Worm (Caenorhabditis elegans): ENCODE measurements around the gene W07G4.1.

The W07G4.1 gene

DNA sequence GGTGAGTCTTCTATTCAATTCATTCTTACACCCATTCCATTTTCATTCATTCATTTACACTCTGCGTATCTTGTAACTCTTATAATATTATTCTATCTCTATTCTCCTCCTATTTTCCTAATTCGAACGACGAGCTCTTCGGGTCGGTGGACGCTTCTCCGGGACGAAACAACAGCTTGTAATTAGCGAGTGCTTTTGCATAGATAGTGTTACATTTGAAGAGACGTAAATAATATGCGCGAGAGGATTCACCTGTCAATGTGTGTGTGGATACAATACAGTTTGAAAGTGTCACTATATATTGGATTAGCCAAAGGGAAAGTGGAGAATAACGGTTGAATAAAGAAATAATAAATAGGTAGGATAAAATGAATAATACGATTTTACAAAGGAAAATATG, 12.7 kb upstream of the W07G4.1 start:
- no peak for TF ChIP-seq ces-1 (GFP tag; optimal IDR thresholded peaks at IDR 0.05)
- no peak for TF ChIP-seq swsn-7 (tag; optimal IDR thresholded peaks at IDR 0.05)
- TF ChIP-seq efl-3 (GFP tag; optimal IDR thresholded peaks at IDR 0.05) = no peak
- TF ChIP-seq hpl-2 (GFP tag; optimal IDR thresholded peaks at IDR 0.05) = no peak
- TF ChIP-seq isw-1 (GFP tag; IDR thresholded peaks at IDR 0.05) = no peak
- TF ChIP-seq mab-9 (GFP tag; IDR thresholded peaks at IDR 0.05) = no peak
- TF ChIP-seq nhr-237 (tag; optimal IDR thresholded peaks at IDR 0.05) = no peak
- no peak for TF ChIP-seq fkh-4 (tag; optimal IDR thresholded peaks at IDR 0.05; ENCODE audit: borderline replicate concordance)
- TF ChIP-seq grh-1 (GFP tag; IDR thresholded peaks at IDR 0.05) = no peak
- no peak for TF ChIP-seq lin-13 (GFP tag; optimal IDR thresholded peaks at IDR 0.05)
- TF ChIP-seq lin-39 (tag; optimal IDR thresholded peaks at IDR 0.05) = no peak
- no peak for TF ChIP-seq egl-13 (tag; optimal IDR thresholded peaks at IDR 0.05)
- TF ChIP-seq hlh-17 (GFP tag; optimal IDR thresholded peaks at IDR 0.05; ENCODE audit: borderline replicate concordance) = no peak
- no peak for TF ChIP-seq rnt-1 (tag; optimal IDR thresholded peaks at IDR 0.05)
- no peak for TF ChIP-seq Y116A8C.19 (tag; optimal IDR thresholded peaks at IDR 0.05; ENCODE audit: borderline replicate concordance)

DNA sequence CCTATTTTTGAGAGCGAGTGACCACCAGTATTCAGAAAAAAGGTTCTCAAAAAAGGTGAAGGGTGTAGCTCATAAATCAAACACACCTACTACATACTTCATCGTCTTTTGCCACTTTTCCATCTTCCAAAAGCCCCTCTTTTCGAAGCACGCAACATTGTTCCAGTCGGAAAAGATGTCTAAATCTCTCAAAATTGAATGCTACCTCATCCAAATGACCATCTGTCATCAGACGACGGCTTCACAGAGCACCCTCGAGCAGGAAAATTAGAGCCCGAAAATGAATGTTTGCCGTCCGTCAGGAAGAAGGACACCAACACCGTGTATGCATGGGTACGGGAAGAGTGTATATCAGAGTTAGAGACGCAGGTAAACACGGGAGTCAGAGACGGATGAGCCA, 11.8 kb upstream of the W07G4.1 start:
- TF ChIP-seq tbx-2 (tag; optimal IDR thresholded peaks at IDR 0.05) (peak; percentile 6), nhr-12 (tag; optimal IDR thresholded peaks at IDR 0.05) (no peak)

DNA sequence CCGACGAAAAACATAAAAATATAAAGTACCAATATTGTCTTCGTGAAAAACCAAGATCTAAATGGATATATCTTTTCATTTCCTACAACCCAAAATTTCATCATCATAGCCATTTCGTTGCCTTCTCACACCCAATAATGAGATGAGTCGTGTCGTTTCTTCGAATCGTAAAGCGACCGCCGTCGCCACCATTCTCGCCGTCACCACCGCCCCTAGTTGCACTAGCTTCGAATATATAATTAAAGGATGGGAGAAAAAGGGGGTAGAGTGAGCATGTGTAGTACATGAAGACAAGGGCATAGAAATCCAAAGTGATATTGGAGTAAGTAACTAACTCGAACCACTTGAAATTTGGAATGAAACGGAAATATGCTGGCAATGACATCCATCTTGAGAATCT, 11.1 kb upstream of the W07G4.1 start:
- TF ChIP-seq unc-30 (tag; optimal IDR thresholded peaks at IDR 0.05) (no peak), lin-14 (GFP tag; optimal IDR thresholded peaks at IDR 0.05) (peak; percentile 9)

DNA sequence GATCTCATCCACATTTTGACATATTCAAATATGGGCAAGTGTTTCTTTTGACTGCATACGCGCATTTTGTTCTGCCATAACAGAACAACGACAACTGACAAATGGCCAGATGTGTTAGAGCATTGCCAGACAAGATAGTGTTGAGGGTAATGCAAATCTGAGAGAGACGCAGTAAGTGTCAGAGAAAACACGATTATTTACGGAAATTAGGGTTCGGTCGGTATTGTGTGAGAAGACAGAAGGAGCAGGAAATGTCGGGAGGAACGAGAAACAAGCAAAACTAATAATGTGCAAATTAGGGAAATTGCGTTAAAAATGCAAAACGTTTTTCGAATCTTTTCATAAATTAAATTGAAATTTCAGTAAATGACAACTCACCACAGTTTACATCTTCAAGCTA, 8.8 kb upstream of the W07G4.1 start:
- peak; percentile 33 for TF ChIP-seq lin-14 (GFP tag; optimal IDR thresholded peaks at IDR 0.05)
- no peak for TF ChIP-seq dpl-1 (GFP tag; optimal IDR thresholded peaks at IDR 0.05)

DNA sequence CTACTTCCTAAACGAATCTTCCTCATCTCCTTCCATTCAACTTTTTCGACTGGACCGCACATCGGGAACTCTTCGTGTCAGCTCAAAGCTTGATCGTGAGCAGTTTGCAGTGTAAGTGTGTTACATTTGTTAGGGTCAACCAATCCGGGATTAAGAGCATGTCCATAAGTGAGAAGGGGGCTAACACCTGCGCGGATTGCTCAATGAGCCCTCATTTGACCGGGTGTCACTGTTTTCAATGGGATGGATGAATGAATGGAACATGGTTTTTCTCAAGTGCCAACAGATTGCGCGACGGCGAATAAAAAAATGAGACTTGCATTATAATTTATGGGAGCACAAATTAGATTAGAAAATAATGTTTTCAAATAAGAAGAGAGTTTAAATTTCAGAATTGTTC, 8.0 kb upstream of the W07G4.1 start:
- TF ChIP-seq skn-1 (tag; optimal IDR thresholded peaks at IDR 0.05) = no peak

DNA sequence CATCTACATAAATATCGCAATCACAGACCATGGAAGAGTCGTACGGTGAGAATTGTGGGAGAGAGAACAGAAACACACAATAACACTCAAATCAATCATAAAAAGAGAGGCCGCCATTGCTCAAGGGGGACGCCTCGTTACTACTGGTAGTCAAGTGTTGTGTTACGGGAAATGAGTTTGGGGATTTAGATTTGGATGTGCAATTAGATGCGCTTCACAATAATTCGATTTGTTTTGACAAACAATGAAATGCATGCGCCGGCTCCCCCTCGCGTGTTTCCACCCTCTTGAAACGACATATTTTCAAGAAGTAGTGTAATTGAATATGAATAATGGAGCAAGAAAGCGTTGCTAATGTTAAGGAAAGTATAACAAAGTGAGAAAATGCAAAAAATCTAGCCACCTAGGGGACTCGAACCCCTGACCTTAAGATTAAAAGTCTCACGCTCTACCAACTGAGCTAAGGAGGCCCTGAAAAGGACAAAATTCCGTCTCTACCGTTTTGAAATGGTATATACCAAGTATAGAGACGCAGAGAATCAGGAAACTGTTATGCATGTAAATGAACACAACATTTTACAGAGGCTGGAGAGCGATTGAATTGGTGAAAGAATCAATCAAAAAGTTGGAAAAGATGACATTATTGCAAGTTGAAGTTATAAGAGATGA, 6.6 kb upstream of the W07G4.1 start:
- TF ChIP-seq lin-35 (GFP tag; optimal IDR thresholded peaks at IDR 0.05) (peak in 1 of 2 experiments; percentile 20), Y116A8C.19 (tag; optimal IDR thresholded peaks at IDR 0.05; ENCODE audit: borderline replicate concordance) (no peak), nhr-85 (tag) (peak; percentile 10), lin-14 (GFP tag; optimal IDR thresholded peaks at IDR 0.05) (peak; percentile 20)

DNA sequence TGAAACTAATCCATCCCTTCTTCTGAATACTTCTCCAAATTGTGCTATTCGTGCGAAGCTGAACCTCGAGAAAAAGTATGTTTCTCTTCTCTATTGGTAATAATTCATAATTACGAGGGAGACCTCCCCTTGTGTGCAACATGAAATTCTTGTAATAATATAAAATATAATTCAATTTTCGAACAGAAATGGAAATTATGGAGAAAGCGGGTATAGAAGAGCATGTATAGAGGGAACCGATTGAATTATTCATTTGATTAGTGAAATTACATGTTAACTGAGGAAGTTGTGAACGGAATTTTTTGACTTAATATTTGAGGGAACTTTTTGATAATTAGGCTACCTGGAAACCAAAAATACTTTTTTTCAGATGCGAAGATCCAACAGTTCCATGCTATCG, 4.5 kb upstream of the W07G4.1 start:
- TF ChIP-seq efl-1 (optimal IDR thresholded peaks at IDR 0.05) = no peak
- peak in 1 of 2 experiments; percentile 58 for TF ChIP-seq efl-1 (GFP tag; optimal IDR thresholded peaks at IDR 0.05 in 1 of 2)
- peak; percentile 52 for TF ChIP-seq unc-86 (tag; optimal IDR thresholded peaks at IDR 0.05)
- no peak for TF ChIP-seq mab-9 (GFP tag; IDR thresholded peaks at IDR 0.05)

DNA sequence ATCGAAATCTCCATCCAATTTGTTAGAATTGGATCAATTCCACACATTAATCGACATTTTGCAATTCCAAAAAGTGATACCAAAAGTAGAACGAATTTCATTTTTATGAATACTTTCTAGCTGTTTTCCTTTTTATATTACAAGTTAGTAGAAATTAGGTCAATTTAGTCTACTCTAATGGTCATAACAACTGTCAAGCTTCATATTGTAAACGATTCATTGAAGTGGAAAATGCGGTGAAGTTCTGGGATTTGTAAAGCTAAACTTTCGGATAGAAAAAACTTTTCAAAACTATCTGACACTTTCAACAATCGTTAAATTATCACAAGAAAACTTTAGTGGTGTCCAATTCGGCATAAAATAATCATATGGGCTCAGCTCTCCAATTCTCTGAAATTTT, 1.3 kb downstream of the W07G4.1 start, which contains the start of gene W07G4.7:
TSS of gene W07G4.7 (minus strand) at position 101 of the 400 bp plus-strand sequence.
- no peak for TF ChIP-seq nhr-20 (tag; optimal IDR thresholded peaks at IDR 0.05)
- TF ChIP-seq snu-23 (GFP tag; optimal IDR thresholded peaks at IDR 0.05) = no peak
- TF ChIP-seq vab-15 (tag; optimal IDR thresholded peaks at IDR 0.05) = no peak
- TF ChIP-seq C34B4.2 (tag; optimal IDR thresholded peaks at IDR 0.05) = no peak
- no peak for TF ChIP-seq unc-30 (tag; optimal IDR thresholded peaks at IDR 0.05)
- no peak for TF ChIP-seq snpc-4 (tag; optimal IDR thresholded peaks at IDR 0.05)
- no peak for TF ChIP-seq hpl-2 (GFP tag; optimal IDR thresholded peaks at IDR 0.05)
- TF ChIP-seq jun-1 (tag; optimal IDR thresholded peaks at IDR 0.05) = no peak
- TF ChIP-seq lin-35 (GFP tag; optimal IDR thresholded peaks at IDR 0.05) = no peak
- TF ChIP-seq zag-1 (tag; optimal IDR thresholded peaks at IDR 0.05) = no peak
- no peak for TF ChIP-seq unc-86 (tag; optimal IDR thresholded peaks at IDR 0.05)
- TF ChIP-seq lin-14 (GFP tag; optimal IDR thresholded peaks at IDR 0.05) = no peak
- TF ChIP-seq pag-3 (tag; optimal IDR thresholded peaks at IDR 0.05; ENCODE audit: borderline replicate concordance, insufficient read depth) = no peak
- TF ChIP-seq fkh-8 (tag; optimal IDR thresholded peaks at IDR 0.05) = no peak
- no peak for TF ChIP-seq lsy-2 (tag; optimal IDR thresholded peaks at IDR 0.05)
- no peak for TF ChIP-seq unc-98 (GFP tag; IDR thresholded peaks at IDR 0.05)
- no peak for TF ChIP-seq ets-5 (GFP tag; IDR thresholded peaks at IDR 0.05)
- TF ChIP-seq ztf-4 (tag; optimal IDR thresholded peaks at IDR 0.05) = no peak
- TF ChIP-seq hlh-17 (GFP tag; optimal IDR thresholded peaks at IDR 0.05; ENCODE audit: borderline replicate concordance) = no peak

Measured in whole organism, L1 larva.